Fruit fly (Drosophila melanogaster) Kc167 (cell line): ENCODE results near the gene CG2983.

Experiments
- Myc ChIP-seq: fragments of >200 bp; optimal IDR thresholded peaks from 2 replicates; lab custom pipeline; 2017; ENCODE audit warnings: missing external identifiers
- Sin3A ChIP-seq: fragments of >200 bp; optimal IDR thresholded peaks from 2 replicates; lab custom pipeline; 2018; ENCODE audit warnings: missing external identifiers
- h ChIP-seq: fragments of >200 bp; optimal IDR thresholded peaks from 3 replicates; lab custom pipeline; 2018; ENCODE audit warnings: missing external identifiers
- insv ChIP-seq: fragments of >200 bp; optimal IDR thresholded peaks from 3 replicates; lab custom pipeline; 2018; ENCODE audit warnings: missing external identifiers
- psq ChIP-seq: fragments of >200 bp; optimal IDR thresholded peaks from 2 replicates; lab custom pipeline; 2017; ENCODE audit warnings: missing external identifiers
- ttk ChIP-seq: sonication (Bioruptor generic); optimal IDR thresholded peaks from 2 replicates; lab custom pipeline; 2017; ENCODE audit warnings: missing external identifiers

DNA sequence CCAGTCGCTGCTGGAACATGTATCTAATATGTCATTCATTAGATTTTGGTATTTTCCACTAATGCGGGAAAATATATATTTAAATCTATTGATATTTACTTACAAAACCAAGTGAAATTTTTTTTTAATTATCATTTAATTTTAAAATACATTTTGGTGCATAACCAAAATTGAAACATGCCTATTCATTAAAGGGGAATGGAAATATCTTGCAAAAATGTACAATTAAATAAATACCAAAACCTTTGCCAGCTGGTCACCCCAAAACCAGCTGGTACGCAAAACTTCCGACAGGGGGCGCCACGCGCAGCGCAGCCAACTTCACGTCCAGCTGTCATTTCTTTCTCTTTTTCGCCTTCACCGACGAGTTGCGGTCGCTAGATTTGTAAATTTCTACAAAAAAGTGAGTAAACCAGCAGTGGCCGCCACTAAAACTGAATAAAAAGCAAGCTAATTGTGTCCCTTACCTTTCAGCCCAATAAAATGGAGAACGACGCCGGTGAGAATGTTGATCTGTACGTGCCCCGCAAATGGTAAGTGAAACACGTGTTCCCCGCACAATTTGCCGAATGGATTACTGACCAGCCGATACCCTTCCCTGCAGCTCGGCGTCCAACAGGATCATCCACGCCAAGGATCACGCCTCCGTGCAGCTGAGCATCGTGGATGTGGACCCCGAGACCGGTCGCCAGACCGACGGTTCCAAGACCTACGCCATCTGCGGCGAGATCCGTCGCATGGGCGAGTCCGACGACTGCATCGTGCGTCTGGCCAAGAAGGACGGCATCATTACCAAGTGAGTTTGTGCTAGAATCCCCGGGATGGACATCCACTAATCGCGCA is 8.6 kb downstream of the CG2983 start, which contains the start of the genes CG3104 and RpS21:
- TF ChIP-seq Sin3A (lab: Kevin White, UChicago): no peak
- no peak for TF ChIP-seq psq (lab: Kevin White, UChicago)
- TF ChIP-seq ttk (lab: Kevin White, UChicago): no peak
- no peak for TF ChIP-seq Myc (lab: Kevin White, UChicago)
- no peak for TF ChIP-seq h
- TF ChIP-seq insv (lab: Kevin White, UChicago): no peak
